Fruit fly (Drosophila melanogaster) whole organism, embryonic: ENCODE measurements around the gene CG32812.

Source experiments
- Asciz ChIP-seq: fragments of 200-800 bp; sonication (Bioruptor generic); optimal IDR thresholded peaks from 2 replicates; lab custom pipeline; 2017; ENCODE audit warnings: missing biosample characterization, mild to moderate bottlenecking, missing genetic modification characterization, missing genetic modification reagents
- Bteb2 ChIP-seq: fragments of 200-800 bp; sonication (Bioruptor generic); optimal IDR thresholded peaks from 2 replicates; lab custom pipeline; 2016; ENCODE audit warnings: missing biosample characterization, missing genetic modification characterization
- CG10431 ChIP-seq: fragments of 200-800 bp; sonication (Bioruptor generic); optimal IDR thresholded peaks from 3 replicates; lab custom pipeline; 2018; ENCODE audit warnings: missing biosample characterization, mild to moderate bottlenecking, missing genetic modification characterization
- CG10979 ChIP-seq: fragments of 200-800 bp; sonication (Bioruptor generic); optimal IDR thresholded peaks from 2 replicates; lab custom pipeline; 2018; ENCODE audit warnings: missing biosample characterization, mild to moderate bottlenecking, missing genetic modification characterization, moderate library complexity
- CG11456 ChIP-seq: fragments of 200-800 bp; sonication (Bioruptor generic); IDR thresholded peaks from 3 replicates; pipeline ENCODE4 v1.3.6; 2022; ENCODE audit warnings: missing biosample characterization, missing genetic modification characterization
- CG11695 ChIP-seq: fragments of 200-800 bp; sonication (Bioruptor generic); IDR thresholded peaks from 3 replicates; pipeline ENCODE4 v1.3.6; 2022; ENCODE audit warnings: missing biosample characterization, missing genetic modification characterization
- CG13287 ChIP-seq: fragments of 200-800 bp; sonication (Bioruptor generic); IDR thresholded peaks from 2 replicates; pipeline ENCODE4 v1.3.6; 2022; ENCODE audit warnings: missing biosample characterization, missing genetic modification characterization; ENCODE audit not compliant: partially characterized antibody
- CG15011 ChIP-seq: fragments of 200-800 bp; sonication (Bioruptor generic); optimal IDR thresholded peaks from 3 replicates; lab custom pipeline; 2018; ENCODE audit warnings: missing biosample characterization, mild to moderate bottlenecking, missing genetic modification characterization
- CG17802 ChIP-seq: fragments of 200-800 bp; sonication (Bioruptor generic); optimal IDR thresholded peaks from 2 replicates; lab custom pipeline; 2018; ENCODE audit warnings: missing biosample characterization, mild to moderate bottlenecking, missing genetic modification characterization, moderate library complexity
- CG18262 ChIP-seq: fragments of 200-800 bp; optimal IDR thresholded peaks from 3 replicates; lab custom pipeline; 2019; ENCODE audit warnings: missing biosample characterization, mild to moderate bottlenecking, missing genetic modification characterization, moderate library complexity
- CG2120 ChIP-seq: fragments of 200-800 bp; sonication (Bioruptor generic); optimal IDR thresholded peaks from 3 replicates; lab custom pipeline; 2016; ENCODE audit warnings: missing biosample characterization, missing genetic modification characterization
- CG30020 ChIP-seq: fragments of 200-800 bp; optimal IDR thresholded peaks from 2 replicates; lab custom pipeline; 2019; ENCODE audit warnings: missing biosample characterization, mild to moderate bottlenecking, missing genetic modification characterization, moderate library complexity
- CG3065 ChIP-seq: fragments of 200-800 bp; sonication (Bioruptor generic); optimal IDR thresholded peaks from 2 replicates; lab custom pipeline; 2016; ENCODE audit warnings: missing biosample characterization, missing genetic modification characterization
- CG3281 ChIP-seq: fragments of 200-800 bp; sonication (Bioruptor generic); optimal IDR thresholded peaks from 3 replicates; lab custom pipeline; 2017; ENCODE audit warnings: missing biosample characterization, mild to moderate bottlenecking, missing genetic modification characterization
- CG3407 ChIP-seq: fragments of 200-800 bp; sonication (Bioruptor generic); optimal IDR thresholded peaks from 2 replicates; lab custom pipeline; 2018; ENCODE audit warnings: missing biosample characterization, mild to moderate bottlenecking, missing genetic modification characterization
- CG3847 ChIP-seq: fragments of 200-800 bp; sonication (Bioruptor generic); IDR thresholded peaks from 2 replicates; pipeline ENCODE4 v1.3.6; 2022; ENCODE audit warnings: missing biosample characterization, missing genetic modification characterization
- CG4404 ChIP-seq: fragments of 200-800 bp; sonication (Bioruptor generic); IDR thresholded peaks from 2 replicates; pipeline ENCODE4 v1.3.6; 2022; ENCODE audit warnings: missing biosample characterization, missing genetic modification characterization
- CG6175 ChIP-seq: fragments of 200-800 bp; sonication (Bioruptor generic); IDR thresholded peaks from 3 replicates; pipeline ENCODE4 v1.3.6; 2022; ENCODE audit warnings: missing biosample characterization, missing genetic modification characterization
- CG6791 ChIP-seq: fragments of 200-800 bp; sonication (Bioruptor generic); IDR thresholded peaks from 3 replicates; pipeline ENCODE4 v1.3.6; 2022; ENCODE audit warnings: missing biosample characterization, missing genetic modification characterization; ENCODE audit not compliant: partially characterized antibody
- CG7963 ChIP-seq: fragments of 200-800 bp; sonication (Bioruptor generic); IDR thresholded peaks from 3 replicates; pipeline ENCODE4 v1.3.6; 2022; ENCODE audit warnings: missing biosample characterization, missing genetic modification characterization; ENCODE audit not compliant: partially characterized antibody
- CG7987 ChIP-seq: fragments of 200-800 bp; sonication (Bioruptor generic); optimal IDR thresholded peaks from 2 replicates; lab custom pipeline; 2018; ENCODE audit warnings: missing biosample characterization, mild to moderate bottlenecking, missing genetic modification characterization, moderate library complexity
- CG8359 ChIP-seq: fragments of 200-800 bp; sonication (Bioruptor generic); optimal IDR thresholded peaks from 2 replicates; lab custom pipeline; 2017; ENCODE audit warnings: missing biosample characterization, mild to moderate bottlenecking, missing genetic modification characterization, borderline replicate concordance
- CG9437 ChIP-seq: fragments of 200-800 bp; sonication (Bioruptor generic); optimal IDR thresholded peaks from 2 replicates; lab custom pipeline; 2018; ENCODE audit warnings: missing biosample characterization, mild to moderate bottlenecking, missing genetic modification characterization
- CG9609 ChIP-seq: fragments of 200-800 bp; sonication (Bioruptor generic); optimal IDR thresholded peaks from 3 replicates; lab custom pipeline; 2016; ENCODE audit warnings: missing biosample characterization, missing genetic modification characterization
- CG9727 ChIP-seq: fragments of 200-800 bp; sonication (Bioruptor generic); optimal IDR thresholded peaks from 3 replicates; lab custom pipeline; 2017; ENCODE audit warnings: missing biosample characterization, mild to moderate bottlenecking, missing genetic modification characterization
- CG9797 ChIP-seq: fragments of 200-800 bp; sonication (Bioruptor generic); optimal IDR thresholded peaks from 3 replicates; lab custom pipeline; 2018; ENCODE audit warnings: missing biosample characterization, mild to moderate bottlenecking, missing genetic modification characterization
- CG9817 ChIP-seq: fragments of 200-800 bp; sonication (Bioruptor generic); optimal IDR thresholded peaks from 2 replicates; lab custom pipeline; 2018; ENCODE audit warnings: missing biosample characterization, mild to moderate bottlenecking, missing genetic modification characterization, moderate library complexity
- Dp ChIP-seq: fragments of 200-800 bp; sonication (Bioruptor generic); optimal IDR thresholded peaks from 2 replicates; lab custom pipeline; 2018; ENCODE audit warnings: missing biosample characterization, mild to moderate bottlenecking, missing genetic modification characterization, moderate library complexity
- Elba2 ChIP-seq: fragments of 200-800 bp; sonication (Bioruptor generic); optimal IDR thresholded peaks from 3 replicates; lab custom pipeline; 2016; ENCODE audit warnings: missing biosample characterization, missing genetic modification characterization
- HHEX ChIP-seq: fragments of 200-800 bp; sonication (Bioruptor generic); optimal IDR thresholded peaks from 3 replicates; lab custom pipeline; 2017; ENCODE audit warnings: missing biosample characterization, mild to moderate bottlenecking, missing genetic modification characterization, missing genetic modification reagents
- Hand ChIP-seq: fragments of 200-800 bp; sonication (Bioruptor generic); optimal IDR thresholded peaks from 2 replicates; lab custom pipeline; 2017; ENCODE audit warnings: mild to moderate bottlenecking, missing biosample characterization, missing genetic modification reagents, missing genetic modification characterization
- Hmr ChIP-seq: fragments of 200-800 bp; sonication (Bioruptor generic); optimal IDR thresholded peaks from 3 replicates; lab custom pipeline; 2017; ENCODE audit warnings: mild to moderate bottlenecking, missing biosample characterization, missing genetic modification reagents, missing genetic modification characterization
- Hr51 ChIP-seq, 2 experiments: fragments of 200-800 bp; sonication (Bioruptor generic); optimal IDR thresholded peaks; 2 replicates in 1 of 2; 3 replicates in 1 of 2; lab custom pipeline; 2016 to 2018; ENCODE audit warnings: missing biosample characterization in 2 of 2, missing genetic modification characterization in 2 of 2, mild to moderate bottlenecking in 1 of 2, moderate library complexity in 1 of 2
- MBD-R2 ChIP-seq: fragments of 200-800 bp; sonication (Bioruptor generic); IDR thresholded peaks from 2 replicates; pipeline ENCODE4 v1.3.6; 2022; ENCODE audit warnings: missing biosample characterization, missing genetic modification characterization
- NK7.1 ChIP-seq: fragments of 200-800 bp; sonication (Bioruptor generic); optimal IDR thresholded peaks from 3 replicates; lab custom pipeline; 2016; ENCODE audit warnings: missing biosample characterization, missing genetic modification characterization
- Ptx1 ChIP-seq: fragments of 200-800 bp; sonication (Bioruptor generic); IDR thresholded peaks from 2 replicates; pipeline ENCODE4 v1.3.6; 2022; ENCODE audit warnings: missing biosample characterization, missing genetic modification characterization
- br ChIP-seq: fragments of >200 bp; optimal IDR thresholded peaks from 2 replicates; lab custom pipeline; 2017
- chif ChIP-seq, 2 experiments: fragments of 200-800 bp; sonication (Bioruptor generic); optimal IDR thresholded peaks; 3 replicates each; lab custom pipeline; 2016; ENCODE audit warnings: missing biosample characterization in 2 of 2, missing genetic modification characterization in 2 of 2
- crol ChIP-seq: fragments of 200-800 bp; sonication (Bioruptor generic); IDR thresholded peaks from 2 replicates; pipeline ENCODE4 v1.3.6; 2022; ENCODE audit warnings: missing biosample characterization, missing genetic modification characterization
- crp ChIP-seq, 2 experiments: fragments of 200-800 bp; sonication (Bioruptor generic); optimal IDR thresholded peaks; 2 replicates in 1 of 2; 3 replicates in 1 of 2; lab custom pipeline; 2017; ENCODE audit warnings: missing biosample characterization in 2 of 2, missing genetic modification characterization in 2 of 2, mild to moderate bottlenecking in 1 of 2, moderate library complexity in 1 of 2
- danr ChIP-seq: fragments of 200-800 bp; sonication (Bioruptor generic); IDR thresholded peaks from 2 replicates; pipeline ENCODE4 v1.3.6; 2022; ENCODE audit warnings: missing biosample characterization, missing genetic modification characterization
- dpn ChIP-seq, 2 experiments: fragments of 200-800 bp; sonication (Bioruptor generic); optimal IDR thresholded peaks; 3 replicates each; lab custom pipeline; 2016; ENCODE audit warnings: missing biosample characterization in 2 of 2, missing genetic modification characterization in 2 of 2
- en ChIP-seq: fragments of 200-800 bp; sonication (Bioruptor generic); optimal IDR thresholded peaks from 2 replicates; lab custom pipeline; 2016; ENCODE audit warnings: missing biosample characterization, missing genetic modification characterization
- gcm2 ChIP-seq: fragments of 200-800 bp; sonication (Bioruptor generic); optimal IDR thresholded peaks from 2 replicates; lab custom pipeline; 2016; ENCODE audit warnings: missing biosample characterization, missing genetic modification characterization
- gem ChIP-seq: fragments of 200-800 bp; sonication (Bioruptor generic); optimal IDR thresholded peaks from 2 replicates; lab custom pipeline; 2019; ENCODE audit warnings: missing biosample characterization, mild to moderate bottlenecking, missing genetic modification characterization, moderate library complexity
- jing ChIP-seq: fragments of 200-800 bp; sonication (Bioruptor generic); optimal IDR thresholded peaks from 2 replicates; lab custom pipeline; 2018; ENCODE audit warnings: missing biosample characterization, mild to moderate bottlenecking, missing genetic modification characterization
- lab ChIP-seq: fragments of 200-800 bp; sonication (Bioruptor generic); optimal IDR thresholded peaks from 3 replicates; lab custom pipeline; 2017; ENCODE audit warnings: missing biosample characterization, missing genetic modification characterization, mild to moderate bottlenecking, moderate library complexity, missing genetic modification reagents
- rib ChIP-seq: fragments of 200-800 bp; sonication (Bioruptor generic); IDR thresholded peaks from 2 replicates; pipeline ENCODE4 v1.3.6; 2022; ENCODE audit warnings: missing biosample characterization, missing genetic modification characterization
- slou ChIP-seq: fragments of 200-800 bp; sonication (Bioruptor generic); optimal IDR thresholded peaks from 3 replicates; lab custom pipeline; 2016; ENCODE audit warnings: missing biosample characterization, missing genetic modification characterization
- slp2 ChIP-seq: fragments of 200-800 bp; sonication (Bioruptor generic); optimal IDR thresholded peaks from 2 replicates; lab custom pipeline; 2016; ENCODE audit warnings: missing biosample characterization, missing genetic modification characterization
- so ChIP-seq: fragments of 200-800 bp; sonication (Bioruptor generic); IDR thresholded peaks from 3 replicates; pipeline ENCODE4 v1.3.6; 2022; ENCODE audit warnings: missing biosample characterization, missing genetic modification characterization

The CG32812 gene

DNA sequence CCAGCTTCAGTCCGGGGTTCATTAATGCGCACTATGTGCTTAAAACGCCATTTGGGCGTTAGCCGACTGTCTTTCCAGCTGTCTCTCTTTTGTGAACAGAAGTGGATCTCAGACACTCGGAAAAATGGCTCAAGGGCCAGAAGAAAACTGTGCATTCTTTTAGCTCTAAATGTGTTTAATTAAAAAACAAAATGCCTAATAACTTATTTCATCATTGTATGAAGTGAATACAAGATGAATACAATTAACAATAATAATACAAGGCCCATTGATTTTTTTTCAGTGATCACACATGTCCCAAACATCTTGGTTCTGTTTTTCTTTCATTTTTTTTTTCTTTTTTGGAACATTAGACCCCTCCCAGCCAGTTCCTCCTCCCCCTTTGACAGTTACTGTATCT is 14.2 kb upstream of the CG32812 start (continued):
- TF ChIP-seq CG30020 (tag; lab: Kevin White, UChicago) (no peak), CG11695 (GFP tag; lab: Robert Waterston, UW) (peak; percentile 46; the same call in 1 of the 3 replicates), CG4404 (GFP tag; lab: Robert Waterston, UW) (no peak), CG7987 (no peak), Elba2 (GFP tag; lab: Kevin White, UChicago) (no peak), Asciz (GFP tag; lab: Kevin White, UChicago) (peak; percentile 20), lab (GFP tag; lab: Kevin White, UChicago) (peak; percentile 74), CG7963 (GFP tag; lab: Robert Waterston, UW) (no peak), slou (GFP tag; lab: Kevin White, UChicago) (peak; percentile 34), CG2120 (peak; percentile 74), CG9727 (GFP tag; lab: Kevin White, UChicago) (peak; percentile 38), dpn (GFP tag; optimal IDR thresholded peaks at IDR 0.05; lab: Kevin White, UChicago) (peak; percentile 41 to 63), CG6791 (GFP tag; lab: Robert Waterston, UW) (no peak), CG9437 (GFP tag; lab: Kevin White, UChicago) (peak; percentile 3), CG11456 (GFP tag; lab: Robert Waterston, UW) (no peak), CG9797 (no peak), MBD-R2 (no peak), CG18262 (peak; percentile 60), crp (GFP tag; optimal IDR thresholded peaks at IDR 0.05; lab: Kevin White, UChicago) (no peak), CG17802 (no peak), gem (tag; lab: Kevin White, UChicago) (peak; percentile 77), br (lab: Kevin White, UChicago) (no peak), NK7.1 (GFP tag; lab: Kevin White, UChicago) (peak; percentile 2), CG9609 (GFP tag; lab: Kevin White, UChicago) (peak; percentile 27), CG8359 (GFP tag; lab: Kevin White, UChicago) (peak; percentile 14), CG3847 (GFP tag; lab: Robert Waterston, UW) (peak; percentile 31; the same call in 1 of the 2 replicates), Dp (GFP tag; lab: Kevin White, UChicago) (no peak), Hr51 (GFP tag; optimal IDR thresholded peaks at IDR 0.05; lab: Kevin White, UChicago) (peak in 1 of 2 experiments; percentile 52), danr (GFP tag; lab: Robert Waterston, UW) (0 out of 2 replicates have a peak, but pooled peaks have one; percentile 9), jing (GFP tag; lab: Kevin White, UChicago) (no peak), CG10431 (GFP tag; lab: Kevin White, UChicago) (no peak), Bteb2 (GFP tag; lab: Kevin White, UChicago) (peak; percentile 60), so (GFP tag; lab: Robert Waterston, UW) (no peak), rib (no peak), crol (GFP tag; lab: Robert Waterston, UW) (no peak), CG3065 (no peak), Hand (GFP tag; lab: Kevin White, UChicago) (peak; percentile 28), Hmr (GFP tag; lab: Kevin White, UChicago) (peak; percentile 60), en (GFP tag; lab: Kevin White, UChicago) (no peak), chif (GFP tag; optimal IDR thresholded peaks at IDR 0.05; lab: Kevin White, UChicago) (peak; percentile 30 to 46), CG10979 (tag; lab: Kevin White, UChicago) (peak; percentile 67), gcm2 (GFP tag; lab: Kevin White, UChicago) (no peak), CG3407 (peak; percentile 20), Ptx1 (peak; percentile 49), slp2 (no peak), CG9817 (tag; lab: Kevin White, UChicago) (peak; percentile 28), CG6175 (GFP tag; lab: Robert Waterston, UW) (no peak), HHEX (GFP tag; lab: Kevin White, UChicago) (peak; percentile 33), CG3281 (peak; percentile 35), CG15011 (GFP tag; lab: Kevin White, UChicago) (no peak), CG13287 (GFP tag; lab: Robert Waterston, UW) (no peak)
